Fruit fly (Drosophila melanogaster): Measurements from ENCODE around the gene PIG-Wa.

PIG-Wa gene

dm6 chr2L:2361893-2362807, 20.9 kb upstream of the PIG-Wa start (continued):
- TF ChIP-seq CG6175 (GFP tag; IDR thresholded peaks at IDR 0.05) (no peak), Ets97D (GFP tag; optimal IDR thresholded peaks at IDR 0.05) (no peak), sens (GFP tag) (peak; percentile 53), lov (optimal IDR thresholded peaks at IDR 0.05) (no peak), lov (GFP tag; IDR thresholded peaks at IDR 0.05) (no peak), CG5245 (GFP tag; optimal IDR thresholded peaks at IDR 0.05) (no peak), sug (tag; optimal IDR thresholded peaks at IDR 0.05) (peak; percentile 74), CG10654 (GFP tag; optimal IDR thresholded peaks at IDR 0.05) (no peak), CG34376 (GFP tag; optimal IDR thresholded peaks at IDR 0.05) (peak; percentile 52), lbe (GFP tag; optimal IDR thresholded peaks at IDR 0.05) (no peak)

dm6 chr2L:2362808-2363394, 20.1 kb upstream of the PIG-Wa start:
- peak; percentile 25 to 41 for TF ChIP-seq Trl (optimal IDR thresholded peaks at IDR 0.05)
- TF ChIP-seq Trl (GFP tag; optimal IDR thresholded peaks at IDR 0.05), result no peak
- no peak for TF ChIP-seq Dbx (GFP tag; IDR thresholded peaks at IDR 0.05)
- TF ChIP-seq Blimp-1 (GFP tag; optimal IDR thresholded peaks at IDR 0.05), result peak; percentile 27
- peak; percentile 26; the same call in 1 of the 2 replicates for TF ChIP-seq tna (GFP tag; IDR thresholded peaks at IDR 0.05; ENCODE audit: partially characterized antibody)
- TF ChIP-seq CG10274 (GFP tag; optimal IDR thresholded peaks at IDR 0.05), result no peak
- no peak for TF ChIP-seq CG10462 (GFP tag; optimal IDR thresholded peaks at IDR 0.05)
- no peak for TF ChIP-seq PHDP (tag; optimal IDR thresholded peaks at IDR 0.05)
- peak; percentile 1 for TF ChIP-seq Med (GFP tag)
- no peak for TF ChIP-seq CG17568 (GFP tag; optimal IDR thresholded peaks at IDR 0.05)
- no peak for TF ChIP-seq zf30C (GFP tag; optimal IDR thresholded peaks at IDR 0.05)
- TF ChIP-seq mam (GFP tag; optimal IDR thresholded peaks at IDR 0.05), result no peak
- no peak for TF ChIP-seq CG43689 (GFP tag; IDR thresholded peaks at IDR 0.05)
- TF ChIP-seq seq (GFP tag; IDR thresholded peaks at IDR 0.05), result 0 out of 2 replicates have a peak, but pooled peaks have one; percentile 10
- TF ChIP-seq grau (tag; optimal IDR thresholded peaks at IDR 0.05), result peak; percentile 65
- no peak for TF ChIP-seq Ets97D (GFP tag; optimal IDR thresholded peaks at IDR 0.05)
- peak; percentile 38; the same call in 1 of the 2 replicates for TF ChIP-seq crol (GFP tag; IDR thresholded peaks at IDR 0.05)
- TF ChIP-seq nom (GFP tag; optimal IDR thresholded peaks at IDR 0.05), result peak; percentile 91
- TF ChIP-seq ci (GFP tag; IDR thresholded peaks at IDR 0.05), result 0 out of 3 replicates have a peak, but pooled peaks have one; percentile 19
- no peak for TF ChIP-seq Fer2 (tag; optimal IDR thresholded peaks at IDR 0.05)
- peak; percentile 73 for TF ChIP-seq gcm (GFP tag; optimal IDR thresholded peaks at IDR 0.05)
- no peak for TF ChIP-seq Neu2 (GFP tag; optimal IDR thresholded peaks at IDR 0.05; ENCODE audit: borderline replicate concordance)
- no peak for TF ChIP-seq repo (GFP tag; optimal IDR thresholded peaks at IDR 0.05)
- TF ChIP-seq Mes4 (GFP tag; optimal IDR thresholded peaks at IDR 0.05), result no peak

- TF ChIP-seq CG2712 (tag; optimal IDR thresholded peaks at IDR 0.05), result peak; percentile 94
- TF ChIP-seq CG16815 (GFP tag; optimal IDR thresholded peaks at IDR 0.05), result peak; percentile 71
- peak; percentile 94 for TF ChIP-seq grau (tag; optimal IDR thresholded peaks at IDR 0.05)
- TF ChIP-seq gsb (GFP tag; IDR thresholded peaks at IDR 0.05), result peak; percentile 76
- TF ChIP-seq dmrt99B (tag; optimal IDR thresholded peaks at IDR 0.05), result peak; percentile 95
- peak; percentile 91 for TF ChIP-seq Blimp-1 (GFP tag; optimal IDR thresholded peaks at IDR 0.05)
- peak; percentile 85 for TF ChIP-seq CG9817 (tag; optimal IDR thresholded peaks at IDR 0.05)
- no peak for TF ChIP-seq CG7786 (GFP tag; optimal IDR thresholded peaks at IDR 0.05)
- peak; percentile 0 for TF ChIP-seq Elba2 (GFP tag; optimal IDR thresholded peaks at IDR 0.05)
- TF ChIP-seq insv (GFP tag; optimal IDR thresholded peaks at IDR 0.05), result peak in 1 of 2 experiments; percentile 58
- no peak for TF ChIP-seq gfzf (GFP tag; optimal IDR thresholded peaks at IDR 0.05)
- peak; percentile 88 for TF ChIP-seq trem (tag; optimal IDR thresholded peaks at IDR 0.05)
- TF ChIP-seq mam (GFP tag; optimal IDR thresholded peaks at IDR 0.05), result peak; percentile 61
- peak; percentile 76 for TF ChIP-seq CG10959 (GFP tag; IDR thresholded peaks at IDR 0.05)
- no peak; the same call in 1 of the 2 replicates for TF ChIP-seq CG4404 (GFP tag; IDR thresholded peaks at IDR 0.05)
- peak; percentile 52; the same call in 1 of the 2 replicates for TF ChIP-seq ro (GFP tag; IDR thresholded peaks at IDR 0.05)
- peak; percentile 67 for TF ChIP-seq ac (GFP tag; optimal IDR thresholded peaks at IDR 0.05)
Measured at dm6 chr2L:2363626-2364147, 19.3 kb upstream of the PIG-Wa start.
